In the genomic region with DNA sequence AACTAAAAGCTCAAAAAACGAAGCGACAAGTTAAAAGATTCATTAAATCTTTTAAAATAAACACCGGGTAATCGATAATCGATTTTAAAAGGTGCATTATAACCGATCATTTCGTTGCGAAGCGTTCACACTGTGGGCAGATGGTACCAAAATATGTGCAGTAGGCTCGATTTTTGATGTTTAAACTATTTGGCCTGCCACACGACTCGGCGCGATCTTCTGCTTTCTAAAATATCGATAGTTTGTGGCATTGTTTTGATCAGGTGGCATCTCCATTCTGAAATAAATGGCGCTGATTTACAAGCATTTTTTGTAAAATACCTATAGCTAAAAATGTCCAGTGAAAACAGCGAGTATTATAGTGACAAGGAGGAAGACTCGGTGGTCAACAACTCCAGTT, we compare ENCODE assay signal across 1 fruit fly cellular context.
TF ChIP-seq lines count a peak whose summit lies in the region.

CG10445 (minus strand) TSS at position 104 of the 400 bp plus-strand sequence.
lds (plus strand) TSS at position 236 of the 400 bp plus-strand sequence.

TF ChIP-seq in whole organism, embryonic, 481 proteins besides CTCF, POLR2A, EP300 and RAD21 (continued from another document and continues in another):
- TF ChIP-seq Ptx1 (GFP tag; IDR thresholded peaks at IDR 0.05; lab: Robert Waterston, UW) (0 out of 2 replicates have a peak, but pooled peaks have one; percentile 27), repo (GFP tag; optimal IDR thresholded peaks at IDR 0.05; lab: Kevin White, UChicago) (no peak), Six4 (GFP tag; optimal IDR thresholded peaks at IDR 0.05; lab: Kevin White, UChicago) (no peak), trh (GFP tag; optimal IDR thresholded peaks at IDR 0.05; lab: Kevin White, UChicago) (no peak), CG18011 (GFP tag; optimal IDR thresholded peaks at IDR 0.05; lab: Kevin White, UChicago) (no peak), CG6689 (GFP tag; IDR thresholded peaks at IDR 0.05; lab: Robert Waterston, UW) (no peak), CG13894 (tag; optimal IDR thresholded peaks at IDR 0.05; lab: Kevin White, UChicago) (no peak), CG11695 (GFP tag; IDR thresholded peaks at IDR 0.05; lab: Robert Waterston, UW) (no peak), CG9797 (GFP tag; optimal IDR thresholded peaks at IDR 0.05; lab: Kevin White, UChicago) (peak; percentile 57), ab (GFP tag; optimal IDR thresholded peaks at IDR 0.05; lab: Kevin White, UChicago) (no peak), slou (GFP tag; optimal IDR thresholded peaks at IDR 0.05; lab: Kevin White, UChicago) (no peak), pros (GFP tag; optimal IDR thresholded peaks at IDR 0.05; lab: Kevin White, UChicago) (no peak), Awh (GFP tag; IDR thresholded peaks at IDR 0.05; lab: Robert Waterston, UW) (no peak), Taf1 (GFP tag; IDR thresholded peaks at IDR 0.05; lab: Robert Waterston, UW) (no peak), CG11093 (GFP tag; IDR thresholded peaks at IDR 0.05; lab: Robert Waterston, UW) (no peak), CG11398 (GFP tag; optimal IDR thresholded peaks at IDR 0.05; lab: Kevin White, UChicago) (no peak), psq (GFP tag; optimal IDR thresholded peaks at IDR 0.05; lab: Kevin White, UChicago) (no peak), ara (GFP tag; IDR thresholded peaks at IDR 0.05; lab: Robert Waterston, UW) (no peak), sim (GFP tag; IDR thresholded peaks at IDR 0.05; lab: Robert Waterston, UW) (no peak), az2 (GFP tag; optimal IDR thresholded peaks at IDR 0.05; lab: Kevin White, UChicago) (no peak), CG10274 (GFP tag; optimal IDR thresholded peaks at IDR 0.05; lab: Kevin White, UChicago) (no peak), CG3726 (GFP tag; IDR thresholded peaks at IDR 0.05; lab: Robert Waterston, UW) (no peak), fd102C (GFP tag; optimal IDR thresholded peaks at IDR 0.05; lab: Kevin White, UChicago) (no peak), org-1 (GFP tag; optimal IDR thresholded peaks at IDR 0.05; lab: Kevin White, UChicago) (no peak), CG17361 (GFP tag; IDR thresholded peaks at IDR 0.05; lab: Robert Waterston, UW) (no peak), tll (GFP tag; optimal IDR thresholded peaks at IDR 0.05; lab: Kevin White, UChicago) (no peak), emc (GFP tag; optimal IDR thresholded peaks at IDR 0.05; lab: Kevin White, UChicago) (no peak), CG17912 (GFP tag; optimal IDR thresholded peaks at IDR 0.05; lab: Kevin White, UChicago) (no peak), Doc2 (GFP tag; IDR thresholded peaks at IDR 0.05; lab: Robert Waterston, UW) (no peak), CG4617 (GFP tag; optimal IDR thresholded peaks at IDR 0.05; lab: Kevin White, UChicago; ENCODE audit: borderline replicate concordance) (peak; percentile 75), Dfd (GFP tag; optimal IDR thresholded peaks at IDR 0.05; lab: Kevin White, UChicago) (no peak), phol (tag; optimal IDR thresholded peaks at IDR 0.05; lab: Kevin White, UChicago) (peak; percentile 95), sens (GFP tag; lab: Kevin White, UChicago) (peak; percentile 93), Fer1 (GFP tag; optimal IDR thresholded peaks at IDR 0.05; lab: Kevin White, UChicago) (no peak), Hmx (GFP tag; optimal IDR thresholded peaks at IDR 0.05; lab: Kevin White, UChicago) (no peak), CG4360 (GFP tag; IDR thresholded peaks at IDR 0.05; lab: Robert Waterston, UW) (no peak), Neu2 (GFP tag; optimal IDR thresholded peaks at IDR 0.05; lab: Kevin White, UChicago; ENCODE audit: borderline replicate concordance) (no peak), Chrac-16 (GFP tag; optimal IDR thresholded peaks at IDR 0.05; lab: Kevin White, UChicago) (no peak), oc (tag; optimal IDR thresholded peaks at IDR 0.05; lab: Kevin White, UChicago) (no peak), CG16779 (GFP tag; IDR thresholded peaks at IDR 0.05; lab: Robert Waterston, UW) (no peak), CG30403 (GFP tag; optimal IDR thresholded peaks at IDR 0.05; lab: Kevin White, UChicago) (peak; percentile 18), trem (tag; optimal IDR thresholded peaks at IDR 0.05; lab: Kevin White, UChicago) (peak; percentile 93), lbe (GFP tag; optimal IDR thresholded peaks at IDR 0.05; lab: Kevin White, UChicago) (no peak), CG18262 (tag; optimal IDR thresholded peaks at IDR 0.05; lab: Kevin White, UChicago) (no peak), dpn (GFP tag; optimal IDR thresholded peaks at IDR 0.05; lab: Kevin White, UChicago) (peak; percentile 0 to 37), CG31224 (GFP tag; IDR thresholded peaks at IDR 0.05; lab: Robert Waterston, UW) (no peak), Sox100B (GFP tag; optimal IDR thresholded peaks at IDR 0.05; lab: Kevin White, UChicago) (no peak), stc (GFP tag; IDR thresholded peaks at IDR 0.05; lab: Robert Waterston, UW) (no peak), CG13123 (GFP tag; optimal IDR thresholded peaks at IDR 0.05; lab: Kevin White, UChicago) (no peak), stwl (tag; optimal IDR thresholded peaks at IDR 0.05; lab: Kevin White, UChicago) (peak; percentile 90), CG8765 (GFP tag; IDR thresholded peaks at IDR 0.05; lab: Robert Waterston, UW) (no peak), Sry-β (GFP tag; optimal IDR thresholded peaks at IDR 0.05; lab: Kevin White, UChicago) (no peak), ase (GFP tag; IDR thresholded peaks at IDR 0.05; lab: Robert Waterston, UW) (no peak), fd64A (GFP tag; optimal IDR thresholded peaks at IDR 0.05; lab: Kevin White, UChicago) (no peak), B-H1 (GFP tag; IDR thresholded peaks at IDR 0.05; lab: Robert Waterston, UW) (no peak), gt (GFP tag; IDR thresholded peaks at IDR 0.05; lab: Robert Waterston, UW) (no peak), CG8281 (tag; optimal IDR thresholded peaks at IDR 0.05; lab: Kevin White, UChicago) (no peak), CG18599 (GFP tag; optimal IDR thresholded peaks at IDR 0.05; lab: Kevin White, UChicago) (no peak), CG2202 (tag; optimal IDR thresholded peaks at IDR 0.05; lab: Kevin White, UChicago) (no peak), ham (GFP tag; IDR thresholded peaks at IDR 0.05; lab: Robert Waterston, UW) (no peak), MTF-1 (GFP tag; optimal IDR thresholded peaks at IDR 0.05; lab: Kevin White, UChicago; ENCODE audit: borderline replicate concordance) (no peak), sima (GFP tag; optimal IDR thresholded peaks at IDR 0.05; lab: Kevin White, UChicago) (no peak), Xbp1 (GFP tag; optimal IDR thresholded peaks at IDR 0.05; lab: Kevin White, UChicago) (peak; percentile 32), CG10462 (GFP tag; optimal IDR thresholded peaks at IDR 0.05; lab: Kevin White, UChicago) (no peak), D19B (GFP tag; optimal IDR thresholded peaks at IDR 0.05; lab: Kevin White, UChicago) (no peak), CG3407 (GFP tag; optimal IDR thresholded peaks at IDR 0.05; lab: Kevin White, UChicago) (no peak), H2.0 (GFP tag; IDR thresholded peaks at IDR 0.05; lab: Robert Waterston, UW) (no peak), CG17568 (GFP tag; optimal IDR thresholded peaks at IDR 0.05; lab: Kevin White, UChicago) (no peak), YL-1 (GFP tag; optimal IDR thresholded peaks at IDR 0.05; lab: Kevin White, UChicago) (peak; percentile 29), CG12659 (GFP tag; optimal IDR thresholded peaks at IDR 0.05; lab: Kevin White, UChicago) (peak; percentile 60), btn (GFP tag; optimal IDR thresholded peaks at IDR 0.05; lab: Kevin White, UChicago) (no peak), Pdp1 (GFP tag; optimal IDR thresholded peaks at IDR 0.05; lab: Kevin White, UChicago) (no peak), CG3065 (GFP tag; optimal IDR thresholded peaks at IDR 0.05; lab: Kevin White, UChicago) (no peak), gsb (GFP tag; IDR thresholded peaks at IDR 0.05; lab: Robert Waterston, UW) (no peak), Oaz (GFP tag; IDR thresholded peaks at IDR 0.05; lab: Robert Waterston, UW) (no peak), Eip74EF (GFP tag; optimal IDR thresholded peaks at IDR 0.05; lab: Kevin White, UChicago) (no peak), CG6765 (GFP tag; optimal IDR thresholded peaks at IDR 0.05; lab: Kevin White, UChicago) (no peak), cato (GFP tag; optimal IDR thresholded peaks at IDR 0.05; lab: Kevin White, UChicago; ENCODE audit: borderline replicate concordance) (no peak), CG10209 (GFP tag; optimal IDR thresholded peaks at IDR 0.05; lab: Kevin White, UChicago) (no peak), jumu (GFP tag; optimal IDR thresholded peaks at IDR 0.05; lab: Kevin White, UChicago) (peak; percentile 67), Elba2 (GFP tag; optimal IDR thresholded peaks at IDR 0.05; lab: Kevin White, UChicago) (peak; percentile 22), lov (optimal IDR thresholded peaks at IDR 0.05; lab: Kevin White, UChicago) (no peak), lov (GFP tag; IDR thresholded peaks at IDR 0.05; lab: Robert Waterston, UW) (no peak), sqz (GFP tag; optimal IDR thresholded peaks at IDR 0.05; lab: Kevin White, UChicago) (no peak), CG31388 (GFP tag; optimal IDR thresholded peaks at IDR 0.05; lab: Kevin White, UChicago) (no peak), CG30431 (GFP tag; optimal IDR thresholded peaks at IDR 0.05; lab: Kevin White, UChicago) (no peak), Dek (tag; optimal IDR thresholded peaks at IDR 0.05; lab: Kevin White, UChicago) (no peak), Mad (GFP tag; optimal IDR thresholded peaks at IDR 0.05; lab: Kevin White, UChicago) (no peak), dm (GFP tag; optimal IDR thresholded peaks at IDR 0.05; lab: Kevin White, UChicago) (peak; percentile 70), CG9727 (GFP tag; optimal IDR thresholded peaks at IDR 0.05; lab: Kevin White, UChicago) (no peak), HLHmδ (GFP tag; optimal IDR thresholded peaks at IDR 0.05; lab: Kevin White, UChicago) (no peak), CG7928 (GFP tag; optimal IDR thresholded peaks at IDR 0.05; lab: Kevin White, UChicago) (no peak), E2f1 (GFP tag; IDR thresholded peaks at IDR 0.05; lab: Robert Waterston, UW) (no peak), mld (GFP tag; IDR thresholded peaks at IDR 0.05; lab: Robert Waterston, UW; ENCODE audit: partially characterized antibody) (peak; percentile 64; the same call in 2 of the 3 replicates), ATbp (GFP tag; optimal IDR thresholded peaks at IDR 0.05; lab: Kevin White, UChicago) (no peak), knrl (GFP tag; IDR thresholded peaks at IDR 0.05; lab: Robert Waterston, UW; ENCODE audit: partially characterized antibody) (peak; percentile 89), CG11247 (GFP tag; IDR thresholded peaks at IDR 0.05; lab: Robert Waterston, UW) (no peak), B-H2 (GFP tag; optimal IDR thresholded peaks at IDR 0.05; lab: Kevin White, UChicago) (no peak), NC2α (GFP tag; optimal IDR thresholded peaks at IDR 0.05; lab: Kevin White, UChicago) (no peak), Rfx (GFP tag; IDR thresholded peaks at IDR 0.05; lab: Robert Waterston, UW) (peak; percentile 67), CG2120 (GFP tag; optimal IDR thresholded peaks at IDR 0.05; lab: Kevin White, UChicago) (peak; percentile 23), Lhr (GFP tag; optimal IDR thresholded peaks at IDR 0.05; lab: Kevin White, UChicago) (peak; percentile 50), zfh1 (GFP tag; IDR thresholded peaks at IDR 0.05; lab: Robert Waterston, UW) (0 out of 3 replicates have a peak, but pooled peaks have one; percentile 25), HLH4C (GFP tag; IDR thresholded peaks at IDR 0.05; lab: Robert Waterston, UW; ENCODE audit: partially characterized antibody) (peak; percentile 95), Dbx (GFP tag; IDR thresholded peaks at IDR 0.05; lab: Robert Waterston, UW) (no peak), ems (GFP tag; optimal IDR thresholded peaks at IDR 0.05; lab: Kevin White, UChicago) (no peak), ato (GFP tag; IDR thresholded peaks at IDR 0.05; lab: Robert Waterston, UW; ENCODE audit: partially characterized antibody) (peak; percentile 82), CG10979 (tag; optimal IDR thresholded peaks at IDR 0.05; lab: Kevin White, UChicago) (no peak), z (GFP tag; IDR thresholded peaks at IDR 0.05; lab: Robert Waterston, UW) (no peak), CG14050 (GFP tag; IDR thresholded peaks at IDR 0.05; lab: Robert Waterston, UW) (no peak), ftz-f1 (GFP tag; optimal IDR thresholded peaks at IDR 0.05; lab: Kevin White, UChicago) (no peak), CG12299 (tag; optimal IDR thresholded peaks at IDR 0.05; lab: Kevin White, UChicago) (no peak), CG5180 (GFP tag; optimal IDR thresholded peaks at IDR 0.05; lab: Kevin White, UChicago) (no peak), mirr (GFP tag; optimal IDR thresholded peaks at IDR 0.05; lab: Kevin White, UChicago) (no peak), CG7372 (GFP tag; IDR thresholded peaks at IDR 0.05; lab: Robert Waterston, UW) (no peak), CG14860 (GFP tag; IDR thresholded peaks at IDR 0.05; lab: Robert Waterston, UW; ENCODE audit: partially characterized antibody) (peak; percentile 88), Mrtf (GFP tag; IDR thresholded peaks at IDR 0.05; lab: Robert Waterston, UW) (no peak), crol (GFP tag; IDR thresholded peaks at IDR 0.05; lab: Robert Waterston, UW) (no peak), Max (GFP tag; optimal IDR thresholded peaks at IDR 0.05; lab: Kevin White, UChicago) (no peak), ash1 (GFP tag; optimal IDR thresholded peaks at IDR 0.05; lab: Kevin White, UChicago) (no peak), CG32767 (GFP tag; IDR thresholded peaks at IDR 0.05; lab: Robert Waterston, UW) (no peak), br (optimal IDR thresholded peaks at IDR 0.05; lab: Kevin White, UChicago) (no peak), CG3995 (GFP tag; optimal IDR thresholded peaks at IDR 0.05; lab: Kevin White, UChicago) (peak; percentile 75), PHDP (tag; optimal IDR thresholded peaks at IDR 0.05; lab: Kevin White, UChicago) (no peak), gcm (GFP tag; optimal IDR thresholded peaks at IDR 0.05; lab: Kevin White, UChicago) (no peak), CG9876 (GFP tag; optimal IDR thresholded peaks at IDR 0.05; lab: Kevin White, UChicago) (no peak), Fer2 (tag; optimal IDR thresholded peaks at IDR 0.05; lab: Kevin White, UChicago) (no peak), da (GFP tag; optimal IDR thresholded peaks at IDR 0.05; lab: Kevin White, UChicago) (no peak), CG17829 (tag; optimal IDR thresholded peaks at IDR 0.05; lab: Kevin White, UChicago) (peak; percentile 69), twi (tag; optimal IDR thresholded peaks at IDR 0.05; lab: Kevin White, UChicago) (no peak), CG6654 (GFP tag; optimal IDR thresholded peaks at IDR 0.05; lab: Kevin White, UChicago) (no peak), sens-2 (GFP tag; IDR thresholded peaks at IDR 0.05; lab: Robert Waterston, UW) (no peak), CG18619 (GFP tag; optimal IDR thresholded peaks at IDR 0.05; lab: Kevin White, UChicago) (no peak)
